Worm (Caenorhabditis elegans): Measurements from ENCODE around the gene pgp-13.

- TF ChIP-seq pha-4 (tag; optimal IDR thresholded peaks at IDR 0.05): no peak
- TF ChIP-seq R02D3.7 (tag; optimal IDR thresholded peaks at IDR 0.05): no peak
- no peak for TF ChIP-seq daf-12 (tag; optimal IDR thresholded peaks at IDR 0.05)
- no peak for TF ChIP-seq nfya-1 (tag; optimal IDR thresholded peaks at IDR 0.05; ENCODE audit: insufficient read depth)
- TF ChIP-seq nhr-28 (tag; optimal IDR thresholded peaks at IDR 0.05): no peak
- TF ChIP-seq ama-1 (optimal IDR thresholded peaks at IDR 0.05): no peak
- no peak for TF ChIP-seq unc-62 (GFP tag; optimal IDR thresholded peaks at IDR 0.05)
- no peak for TF ChIP-seq elt-2 (tag; optimal IDR thresholded peaks at IDR 0.05)
These were observed 26.2 kb upstream of the pgp-13 start, which contains the start of gene rgs-2 for ce11 chrX:12712353-12712752.

All from whole organism, L3 larva.